Worm (Caenorhabditis elegans) whole organism, L3 larva: ENCODE results near the gene sru-23.

ENCODE experiments used
- R02D3.7 ChIP-seq: fragments of 150-350 bp; optimal IDR thresholded peaks from 2 replicates; lab custom pipeline; 2014; ENCODE audit warnings: missing biosample characterization, missing genetic modification characterization
- aly-2 ChIP-seq: fragments of 150-350 bp; optimal IDR thresholded peaks from 2 replicates; lab custom pipeline; 2014; ENCODE audit warnings: missing biosample characterization, missing genetic modification characterization
- ama-1 ChIP-seq: fragments of 150-350 bp; optimal IDR thresholded peaks from 2 replicates; lab custom pipeline; 2018
- ceh-16 ChIP-seq: sonication (generic microtip); optimal IDR thresholded peaks from 2 replicates; lab custom pipeline; 2017; ENCODE audit warnings: missing biosample characterization, missing genetic modification characterization
- ceh-9 ChIP-seq: sonication (generic microtip); optimal IDR thresholded peaks from 2 replicates; lab custom pipeline; 2018; ENCODE audit warnings: missing biosample characterization, missing genetic modification characterization
- daf-12 ChIP-seq: fragments of 150-350 bp; optimal IDR thresholded peaks from 2 replicates; lab custom pipeline; 2014; ENCODE audit warnings: missing biosample characterization, missing genetic modification reagents, missing genetic modification characterization
- egl-27 ChIP-seq: sonication (generic microtip); optimal IDR thresholded peaks from 4 replicates; lab custom pipeline; 2017; ENCODE audit warnings: missing biosample characterization, missing genetic modification reagents, missing genetic modification characterization
- egl-5 ChIP-seq: fragments of 150-350 bp; optimal IDR thresholded peaks from 2 replicates; lab custom pipeline; 2017; ENCODE audit warnings: missing biosample characterization, missing genetic modification reagents, missing genetic modification characterization, inconsistent platforms
- elt-1 ChIP-seq: fragments of 150-350 bp; optimal IDR thresholded peaks from 2 replicates; lab custom pipeline; 2014; ENCODE audit warnings: missing biosample characterization, missing genetic modification characterization
- elt-2 ChIP-seq: sonication (generic microtip); optimal IDR thresholded peaks from 2 replicates; lab custom pipeline; 2016; ENCODE audit warnings: missing genetic modification reagents, mild to moderate bottlenecking, missing genetic modification characterization, missing compliant biosample characterization
- elt-3 ChIP-seq, 3 experiments: fragments of 150-350 bp in 1 of 3; sonication (generic microtip) in 2 of 3; optimal IDR thresholded peaks; 2 replicates in 2 of 3; 4 replicates in 1 of 3; lab custom pipeline; 2014 to 2017; ENCODE audit warnings: missing biosample characterization in 3 of 3, missing genetic modification characterization in 3 of 3
- eor-1 ChIP-seq, 2 experiments: fragments of 150-350 bp; optimal IDR thresholded peaks; 2 replicates each; lab custom pipeline; 2014 to 2018; ENCODE audit warnings: missing biosample characterization in 2 of 2, missing genetic modification characterization in 2 of 2
- fkh-2 ChIP-seq: fragments of 150-350 bp; optimal IDR thresholded peaks from 2 replicates; lab custom pipeline; 2014; ENCODE audit warnings: missing biosample characterization, missing genetic modification reagents, missing genetic modification characterization
- hmg-11 ChIP-seq: sonication (generic microtip); optimal IDR thresholded peaks from 2 replicates; lab custom pipeline; 2016; ENCODE audit warnings: missing genetic modification characterization, missing compliant biosample characterization
- lin-15B ChIP-seq: fragments of 150-350 bp; optimal IDR thresholded peaks from 2 replicates; lab custom pipeline; 2014; ENCODE audit warnings: missing biosample characterization, missing genetic modification characterization
- lin-39 ChIP-seq: fragments of 150-350 bp; optimal IDR thresholded peaks from 2 replicates; lab custom pipeline; 2018; ENCODE audit warnings: missing biosample characterization, missing genetic modification reagents, missing genetic modification characterization
- lsy-12 ChIP-seq: sonication (generic microtip); optimal IDR thresholded peaks from 2 replicates; lab custom pipeline; 2016; ENCODE audit warnings: mild to moderate bottlenecking, missing genetic modification characterization, missing compliant biosample characterization
- mml-1 ChIP-seq: fragments of 150-350 bp; sonication (generic microtip); optimal IDR thresholded peaks from 3 replicates; lab custom pipeline; 2014; ENCODE audit warnings: missing biosample characterization, missing genetic modification characterization
- nfya-1 ChIP-seq: sonication (generic microtip); optimal IDR thresholded peaks from 2 replicates; lab custom pipeline; 2017; ENCODE audit warnings: missing genetic modification characterization, mild to moderate bottlenecking, missing compliant biosample characterization, antibody characterized with exemption, moderate library complexity; ENCODE audit not compliant: insufficient read depth
- nhr-12 ChIP-seq: fragments of 150-350 bp; optimal IDR thresholded peaks from 2 replicates; lab custom pipeline; 2014; ENCODE audit warnings: missing biosample characterization, missing genetic modification characterization
- nhr-237 ChIP-seq: fragments of 150-350 bp; optimal IDR thresholded peaks from 2 replicates; lab custom pipeline; 2014; ENCODE audit warnings: missing biosample characterization, missing genetic modification characterization
- nhr-25 ChIP-seq: sonication (generic microtip); optimal IDR thresholded peaks from 2 replicates; lab custom pipeline; 2017; ENCODE audit warnings: missing biosample characterization, missing genetic modification characterization
- pqm-1 ChIP-seq: fragments of 150-350 bp; optimal IDR thresholded peaks from 2 replicates; lab custom pipeline; 2017; ENCODE audit warnings: missing biosample characterization, missing genetic modification characterization, inconsistent platforms
- sea-2 ChIP-seq: fragments of 150-350 bp; sonication (generic microtip); optimal IDR thresholded peaks from 4 replicates; lab custom pipeline; 2014; ENCODE audit warnings: missing biosample characterization, missing genetic modification reagents, missing genetic modification characterization
- snpc-4 ChIP-seq: fragments of 150-350 bp; optimal IDR thresholded peaks from 2 replicates; lab custom pipeline; 2014; ENCODE audit warnings: missing biosample characterization, missing genetic modification characterization
- unc-62 ChIP-seq: fragments of 150-350 bp; sonication (generic microtip); optimal IDR thresholded peaks from 4 replicates; lab custom pipeline; 2014; ENCODE audit warnings: missing biosample characterization, missing genetic modification reagents, missing genetic modification characterization
- ztf-11 ChIP-seq: fragments of 150-350 bp; optimal IDR thresholded peaks from 2 replicates; lab custom pipeline; 2014; ENCODE audit warnings: missing biosample characterization, missing genetic modification characterization
- ztf-4 ChIP-seq: fragments of 150-350 bp; optimal IDR thresholded peaks from 2 replicates; lab custom pipeline; 2014; ENCODE audit warnings: missing biosample characterization, missing genetic modification characterization

Gene sru-23

ce11 chrV:15928325-15928724 lies 44.1 kb downstream of the sru-23 start, which contains the start of gene pzf-1:
TSS of gene pzf-1 (minus strand) at chrV:15928425.
- TF ChIP-seq pqm-1 (tag; lab: Kevin White, UChicago) (no peak), mml-1 (tag; lab: Kevin White, UChicago) (no peak), elt-1 (tag; lab: Kevin White, UChicago) (no peak), egl-5 (tag; lab: Kevin White, UChicago) (no peak), unc-62 (GFP tag; lab: Kevin White, UChicago) (no peak), R02D3.7 (tag; lab: Kevin White, UChicago) (no peak), daf-12 (tag; lab: Kevin White, UChicago) (no peak), aly-2 (tag; lab: Kevin White, UChicago) (no peak), nhr-12 (tag; lab: Kevin White, UChicago) (no peak), ztf-11 (no peak), fkh-2 (tag; lab: Kevin White, UChicago) (no peak), lsy-12 (tag; lab: Kevin White, UChicago) (no peak), ama-1 (lab: Kevin White, UChicago) (no peak)

DNA sequence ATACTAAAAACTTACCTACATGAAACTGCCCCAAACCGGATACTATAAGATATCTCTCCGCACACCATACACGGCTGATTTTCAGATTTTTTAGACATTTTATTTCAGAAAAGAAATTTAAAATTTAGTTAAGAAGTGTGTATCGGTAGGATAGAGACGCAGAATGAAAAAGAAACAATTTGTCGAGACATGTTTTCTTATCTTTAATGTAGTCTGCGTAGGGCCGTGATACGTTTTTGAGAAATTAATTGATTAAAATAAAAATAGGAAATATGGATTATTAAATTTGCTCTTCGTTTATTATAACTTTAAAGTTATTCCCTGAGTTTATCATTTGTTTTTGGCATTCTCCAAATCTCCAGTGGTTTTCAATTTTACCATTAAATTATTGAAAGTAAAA lies 48.1 kb downstream of the sru-23 start, which contains the start of gene nhr-108:
TSS of gene nhr-108 (minus strand) at position 166 of the 400 bp plus-strand sequence.
- no peak for TF ChIP-seq nhr-25
- TF ChIP-seq ceh-16 (tag; lab: Kevin White, UChicago) = no peak
- TF ChIP-seq lin-39 (tag; lab: Kevin White, UChicago) = no peak
- peak; percentile 42 for TF ChIP-seq elt-2 (tag; lab: Kevin White, UChicago)
- no peak for TF ChIP-seq nhr-12 (tag; lab: Kevin White, UChicago)

DNA sequence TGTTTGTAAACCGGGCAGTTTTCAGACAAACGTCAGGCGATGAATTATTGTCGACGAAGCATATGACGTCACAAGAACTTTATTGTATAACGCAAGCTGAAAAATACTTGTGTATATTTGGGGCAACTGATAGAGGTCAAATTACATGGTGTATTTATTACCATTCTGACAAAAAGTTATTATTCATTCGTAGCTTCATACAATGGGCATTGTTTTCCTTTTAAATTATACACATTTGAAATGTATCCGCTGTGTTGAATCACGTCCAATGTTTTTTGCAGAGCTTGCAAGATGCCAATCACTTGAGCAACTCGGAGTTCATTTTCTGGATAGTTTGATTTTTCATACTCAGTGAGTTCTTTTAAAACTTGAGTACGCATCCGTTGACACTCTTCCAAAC lies 49.4 kb downstream of the sru-23 start, which contains the start of gene F35E8.13:
TSS of gene F35E8.13 (plus strand) at position 301 of the 400 bp plus-strand sequence.
- TF ChIP-seq nfya-1 (tag; lab: Kevin White, UChicago) (no peak), egl-27 (tag; lab: Kevin White, UChicago) (no peak), ceh-9 (tag; lab: Kevin White, UChicago) (no peak), elt-3 (tag; optimal IDR thresholded peaks at IDR 0.05; lab: Kevin White, UChicago) (no peak), snpc-4 (no peak), sea-2 (GFP tag; lab: Kevin White, UChicago) (no peak), fkh-2 (tag; lab: Kevin White, UChicago) (no peak), nhr-237 (tag; lab: Kevin White, UChicago) (no peak), mml-1 (tag; lab: Kevin White, UChicago) (no peak), eor-1 (tag; optimal IDR thresholded peaks at IDR 0.05; lab: Kevin White, UChicago) (no peak), ztf-4 (no peak), hmg-11 (tag; lab: Kevin White, UChicago) (no peak), lsy-12 (tag; lab: Kevin White, UChicago) (no peak), lin-39 (tag; lab: Kevin White, UChicago) (no peak)
- TF ChIP-seq, all 47 proteins: peak for 0

- no peak for TF ChIP-seq elt-3 (tag; optimal IDR thresholded peaks at IDR 0.05; lab: Kevin White, UChicago)
- TF ChIP-seq lin-15B (tag; lab: Kevin White, UChicago) = no peak
- TF ChIP-seq elt-2 (tag; lab: Kevin White, UChicago) = peak; percentile 46
- TF ChIP-seq pqm-1 (tag; lab: Kevin White, UChicago) = peak; percentile 38
- TF ChIP-seq, all 47 proteins: peak for 2
Observed at ce11 chrV:15921102-15921501, 51.3 kb downstream of the sru-23 start, which contains the start of gene cdr-1. TSS of gene cdr-1 (plus strand) at chrV:15921309.
